Fruit fly (Drosophila melanogaster): ENCODE measurements around the gene Spindly.

dm6 chr2L:3556937-3557336 is 26.8 kb upstream of the Spindly start:
- no peak for TF ChIP-seq kay (GFP tag; ENCODE audit: borderline replicate concordance)
- no peak for TF ChIP-seq cnc (optimal IDR thresholded peaks at IDR 0.05)
- TF ChIP-seq ovo (GFP tag; optimal IDR thresholded peaks at IDR 0.05) = no peak
- TF ChIP-seq CG7101 (tag; optimal IDR thresholded peaks at IDR 0.05) = no peak
- TF ChIP-seq CG14711 (tag; optimal IDR thresholded peaks at IDR 0.05) = no peak
- TF ChIP-seq cic (GFP tag; optimal IDR thresholded peaks at IDR 0.05) = no peak
- TF ChIP-seq CG7045 (GFP tag; optimal IDR thresholded peaks at IDR 0.05) = no peak
- no peak for TF ChIP-seq tj (GFP tag; optimal IDR thresholded peaks at IDR 0.05)
- no peak for TF ChIP-seq Mnt (GFP tag; optimal IDR thresholded peaks at IDR 0.05)
